Worm (Caenorhabditis elegans): ENCODE results near the gene Y26G10.1.

DNA sequence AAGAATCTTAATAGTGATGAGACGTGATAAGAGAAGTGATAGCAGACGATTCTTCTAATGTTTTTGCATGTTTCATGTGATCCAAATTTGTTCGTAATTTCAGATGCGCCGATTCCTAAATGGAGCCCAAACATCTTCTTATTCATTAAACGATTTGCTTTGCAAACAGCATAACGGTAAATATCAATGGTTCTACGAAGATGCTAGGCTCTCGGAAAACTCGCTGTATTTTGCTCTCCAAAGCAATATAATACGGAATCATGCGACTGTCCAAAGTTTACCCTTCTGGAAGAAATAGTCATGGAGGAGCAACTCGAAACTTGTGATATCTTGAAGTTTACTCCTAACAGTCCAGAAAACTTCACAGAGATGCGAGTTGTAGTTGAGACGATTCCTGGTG, 10.1 kb upstream of the Y26G10.1 start, which contains the start of gene W06D12.6:
- TF ChIP-seq tbx-7 (tag; optimal IDR thresholded peaks at IDR 0.05) (no peak), fkh-10 (GFP tag; optimal IDR thresholded peaks at IDR 0.05) (no peak), ref-2 (tag; optimal IDR thresholded peaks at IDR 0.05) (no peak), ama-1 (optimal IDR thresholded peaks at IDR 0.05) (no peak)

All from whole organism, late embryonic.